Worm (Caenorhabditis elegans) whole organism, L4 larva: ENCODE results near the gene ada-2.

ENCODE experiments used
- F37D6.2 ChIP-seq: sonication (generic microtip); optimal IDR thresholded peaks from 2 replicates; lab custom pipeline; 2016; ENCODE audit warnings: mild to moderate bottlenecking, missing genetic modification characterization, missing compliant biosample characterization
- F49E8.2 ChIP-seq: sonication (generic microtip); optimal IDR thresholded peaks from 2 replicates; lab custom pipeline; 2016; ENCODE audit warnings: missing compliant biosample characterization, mild to moderate bottlenecking, missing genetic modification characterization, borderline replicate concordance
- T20F7.1 ChIP-seq: fragments of 200-800 bp; sonication (Bioruptor generic); optimal IDR thresholded peaks from 2 replicates; lab custom pipeline; 2018; ENCODE audit warnings: mild to moderate bottlenecking, missing genetic modification characterization, missing compliant biosample characterization
- Y105C5A.15 ChIP-seq: fragments of 200-800 bp; sonication (Bioruptor generic); IDR thresholded peaks from 2 replicates; pipeline ENCODE4 v1.3.6; 2022; ENCODE audit warnings: missing genetic modification characterization, missing compliant biosample characterization
- Y48G9A.11 ChIP-seq: fragments of 200-800 bp; sonication (Bioruptor generic); IDR thresholded peaks from 2 replicates; pipeline ENCODE4 v1.3.6; 2022; ENCODE audit warnings: missing genetic modification reagents, missing genetic modification characterization, missing compliant biosample characterization
- aly-2 ChIP-seq: sonication (generic microtip); optimal IDR thresholded peaks from 2 replicates; lab custom pipeline; 2018; ENCODE audit warnings: missing biosample characterization, missing genetic modification characterization
- ama-1 ChIP-seq: fragments of 150-350 bp; optimal IDR thresholded peaks from 2 replicates; lab custom pipeline; 2014; ENCODE audit warnings: inconsistent platforms, mixed read lengths
- attf-4 ChIP-seq: sonication (generic microtip); optimal IDR thresholded peaks from 3 replicates; lab custom pipeline; 2017; ENCODE audit warnings: missing biosample characterization, missing genetic modification characterization
- ceh-20 ChIP-seq: fragments of 200-800 bp; sonication (Bioruptor generic); IDR thresholded peaks from 2 replicates; pipeline ENCODE4 v1.3.6; 2022; ENCODE audit warnings: missing genetic modification reagents, missing genetic modification characterization, missing compliant biosample characterization
- ceh-28 ChIP-seq: fragments of 150-350 bp; optimal IDR thresholded peaks from 2 replicates; lab custom pipeline; 2014; ENCODE audit warnings: missing biosample characterization, missing genetic modification reagents, missing genetic modification characterization
- ces-1 ChIP-seq: fragments of 150-350 bp; sonication (generic microtip); optimal IDR thresholded peaks from 4 replicates; lab custom pipeline; 2014; ENCODE audit warnings: missing biosample characterization, missing genetic modification reagents, missing genetic modification characterization
- daf-16 ChIP-seq, 3 experiments: sonication (generic microtip); optimal IDR thresholded peaks; 2 replicates each; lab custom pipeline; 2016 to 2017; ENCODE audit warnings: missing genetic modification characterization in 3 of 3, missing genetic modification reagents in 3 of 3, mild to moderate bottlenecking in 2 of 3, missing compliant biosample characterization in 2 of 3, missing biosample characterization in 1 of 3, moderate library complexity in 1 of 3
- daf-19 ChIP-seq: fragments of 200-800 bp; sonication (Bioruptor generic); conservative IDR thresholded peaks from 2 replicates; pipeline ENCODE4 v1.3.6; 2022; ENCODE audit warnings: missing genetic modification characterization, missing compliant biosample characterization
- dmd-6 ChIP-seq: fragments of 200-800 bp; sonication (Bioruptor generic); IDR thresholded peaks from 2 replicates; pipeline ENCODE4 v1.3.6; 2022; ENCODE audit warnings: missing genetic modification reagents, missing genetic modification characterization, missing compliant biosample characterization
- dmd-8 ChIP-seq: fragments of 200-800 bp; sonication (Bioruptor generic); IDR thresholded peaks from 2 replicates; pipeline ENCODE4 v1.3.6; 2022; ENCODE audit warnings: missing genetic modification characterization, missing compliant biosample characterization
- dve-1 ChIP-seq: sonication (generic microtip); optimal IDR thresholded peaks from 2 replicates; lab custom pipeline; 2017; ENCODE audit warnings: antibody characterized with exemption, mild to moderate bottlenecking, missing genetic modification characterization, missing compliant biosample characterization; ENCODE audit not compliant: insufficient read depth
- fkh-10 ChIP-seq: fragments of 150-350 bp; optimal IDR thresholded peaks from 2 replicates; lab custom pipeline; 2014; ENCODE audit warnings: missing biosample characterization, missing genetic modification reagents, missing genetic modification characterization
- gei-8 ChIP-seq: fragments of 200-800 bp; sonication (Bioruptor generic); optimal IDR thresholded peaks from 2 replicates; lab custom pipeline; 2018; ENCODE audit warnings: mild to moderate bottlenecking, missing genetic modification characterization, missing compliant biosample characterization
- hlh-11 ChIP-seq: fragments of 200-800 bp; sonication (Bioruptor generic); optimal IDR thresholded peaks from 2 replicates; lab custom pipeline; 2018; ENCODE audit warnings: mild to moderate bottlenecking, missing genetic modification characterization, missing compliant biosample characterization
- hmg-1.1 ChIP-seq: fragments of 200-800 bp; sonication (Bioruptor generic); IDR thresholded peaks from 2 replicates; pipeline ENCODE4 v1.3.6; 2022; ENCODE audit warnings: missing genetic modification reagents, missing genetic modification characterization, missing compliant biosample characterization
- lim-7 ChIP-seq: fragments of 200-800 bp; sonication (Bioruptor generic); IDR thresholded peaks from 2 replicates; pipeline ENCODE4 v1.3.6; 2022; ENCODE audit warnings: missing genetic modification characterization, missing compliant biosample characterization
- lin-15B ChIP-seq: fragments of 150-350 bp; sonication (generic microtip); optimal IDR thresholded peaks from 3 replicates; lab custom pipeline; 2014; ENCODE audit warnings: missing biosample characterization, missing genetic modification characterization
- lir-3 ChIP-seq: sonication (generic microtip); optimal IDR thresholded peaks from 2 replicates; lab custom pipeline; 2016; ENCODE audit warnings: mild to moderate bottlenecking, missing genetic modification characterization, missing compliant biosample characterization
- mdl-1 ChIP-seq, 2 experiments: fragments of 150-350 bp in 1 of 2; sonication (generic microtip) in 1 of 2; optimal IDR thresholded peaks; 2 replicates each; lab custom pipeline; 2014 to 2017; ENCODE audit warnings: missing biosample characterization in 2 of 2, missing genetic modification characterization in 2 of 2
- mes-2 ChIP-seq: sonication (generic microtip); optimal IDR thresholded peaks from 2 replicates; lab custom pipeline; 2016; ENCODE audit warnings: missing genotype, mild to moderate bottlenecking, missing genetic modification characterization, missing compliant biosample characterization; ENCODE audit not compliant: poor library complexity, severe bottlenecking
- mxl-2 ChIP-seq: fragments of 200-800 bp; sonication (Bioruptor generic); conservative IDR thresholded peaks from 2 replicates; pipeline ENCODE4 v1.3.6; 2022; ENCODE audit warnings: missing genetic modification reagents, missing genetic modification characterization, missing compliant biosample characterization
- nhr-102 ChIP-seq: sonication (generic microtip); optimal IDR thresholded peaks from 2 replicates; lab custom pipeline; 2016; ENCODE audit warnings: mild to moderate bottlenecking, missing genetic modification characterization, moderate library complexity, missing compliant biosample characterization
- nhr-11 ChIP-seq: fragments of 150-350 bp; optimal IDR thresholded peaks from 2 replicates; lab custom pipeline; 2014; ENCODE audit warnings: missing biosample characterization, missing genetic modification characterization
- nhr-111 ChIP-seq: fragments of 200-800 bp; sonication (Bioruptor generic); optimal IDR thresholded peaks from 2 replicates; lab custom pipeline; 2018; ENCODE audit warnings: mild to moderate bottlenecking, missing genetic modification characterization, missing compliant biosample characterization
- nhr-25 ChIP-seq: sonication (generic microtip); optimal IDR thresholded peaks from 2 replicates; lab custom pipeline; 2017; ENCODE audit warnings: missing genetic modification characterization, mild to moderate bottlenecking, missing compliant biosample characterization, antibody characterized with exemption, moderate library complexity, borderline replicate concordance; ENCODE audit not compliant: insufficient read depth
- nhr-28 ChIP-seq: fragments of 150-350 bp; optimal IDR thresholded peaks from 2 replicates; lab custom pipeline; 2014; ENCODE audit warnings: missing biosample characterization, missing genetic modification characterization
- nhr-42 ChIP-seq: fragments of 200-800 bp; sonication (Bioruptor generic); IDR thresholded peaks from 2 replicates; pipeline ENCODE4 v1.3.6; 2022; ENCODE audit warnings: missing genetic modification characterization, missing compliant biosample characterization
- nhr-48 ChIP-seq: sonication (generic microtip); optimal IDR thresholded peaks from 2 replicates; lab custom pipeline; 2016; ENCODE audit warnings: mild to moderate bottlenecking, missing genetic modification characterization, missing compliant biosample characterization
- nhr-77 ChIP-seq: fragments of 150-350 bp; optimal IDR thresholded peaks from 2 replicates; lab custom pipeline; 2014; ENCODE audit warnings: missing biosample characterization, missing genetic modification characterization
- php-3 ChIP-seq: fragments of 200-800 bp; sonication (Bioruptor generic); IDR thresholded peaks from 2 replicates; pipeline ENCODE4 v1.3.6; 2022; ENCODE audit warnings: missing genetic modification reagents, missing genetic modification characterization, missing compliant biosample characterization
- pqm-1 ChIP-seq: sonication (generic microtip); optimal IDR thresholded peaks from 2 replicates; lab custom pipeline; 2017; ENCODE audit warnings: missing biosample characterization, missing genetic modification characterization
- rbr-2 ChIP-seq: sonication (generic microtip); optimal IDR thresholded peaks from 2 replicates; lab custom pipeline; 2016; ENCODE audit warnings: missing genotype, missing genetic modification characterization, missing compliant biosample characterization
- saeg-2 ChIP-seq: fragments of 200-800 bp; sonication (Bioruptor generic); IDR thresholded peaks from 2 replicates; pipeline ENCODE4 v1.3.6; 2022; ENCODE audit warnings: missing genetic modification reagents, missing genetic modification characterization, missing compliant biosample characterization
- set-16 ChIP-seq: fragments of 200-800 bp; sonication (Bioruptor generic); IDR thresholded peaks from 2 replicates; pipeline ENCODE4 v1.3.6; 2022; ENCODE audit warnings: missing genetic modification reagents, missing genetic modification characterization, missing compliant biosample characterization
- skn-1 ChIP-seq: fragments of 150-350 bp; optimal IDR thresholded peaks from 2 replicates; lab custom pipeline; 2014; ENCODE audit warnings: missing biosample characterization, missing genetic modification characterization
- snpc-4 ChIP-seq: fragments of 150-350 bp; optimal IDR thresholded peaks from 2 replicates; lab custom pipeline; 2014; ENCODE audit warnings: missing biosample characterization, missing genetic modification characterization
- spr-1 ChIP-seq: sonication (generic microtip); optimal IDR thresholded peaks from 2 replicates; lab custom pipeline; 2016; ENCODE audit warnings: mild to moderate bottlenecking, missing genetic modification characterization, missing compliant biosample characterization
- tag-97 ChIP-seq: fragments of 200-800 bp; sonication (Bioruptor generic); IDR thresholded peaks from 2 replicates; pipeline ENCODE4 v1.3.6; 2022; ENCODE audit warnings: missing genetic modification characterization, missing compliant biosample characterization
- tra-1 ChIP-seq: fragments of 200-800 bp; sonication (Bioruptor generic); IDR thresholded peaks from 2 replicates; pipeline ENCODE4 v1.3.6; 2022; ENCODE audit warnings: missing genetic modification reagents, missing genetic modification characterization, missing compliant biosample characterization
- unc-130 ChIP-seq: sonication (generic microtip); optimal IDR thresholded peaks from 2 replicates; lab custom pipeline; 2016; ENCODE audit warnings: missing genetic modification reagents, missing genetic modification characterization, missing compliant biosample characterization
- vab-7 ChIP-seq: fragments of 200-800 bp; sonication (Bioruptor generic); IDR thresholded peaks from 2 replicates; pipeline ENCODE4 v1.3.6; 2022; ENCODE audit warnings: missing genetic modification reagents, missing genetic modification characterization, missing compliant biosample characterization
- zfp-2 ChIP-seq: sonication (generic microtip); optimal IDR thresholded peaks from 2 replicates; lab custom pipeline; 2016; ENCODE audit warnings: mild to moderate bottlenecking, missing genetic modification characterization, missing compliant biosample characterization
- zfp-3 ChIP-seq: fragments of 200-800 bp; sonication (Bioruptor generic); conservative IDR thresholded peaks from 2 replicates; pipeline ENCODE4 v1.3.6; 2022; ENCODE audit warnings: missing genetic modification reagents, missing genetic modification characterization, missing compliant biosample characterization
- zip-2 ChIP-seq: fragments of 150-350 bp; optimal IDR thresholded peaks from 2 replicates; lab custom pipeline; 2014; ENCODE audit warnings: missing biosample characterization, missing genetic modification characterization
- ztf-7 ChIP-seq: fragments of 150-350 bp; optimal IDR thresholded peaks from 2 replicates; lab custom pipeline; 2014; ENCODE audit warnings: missing biosample characterization, missing genetic modification characterization

The ada-2 gene

DNA sequence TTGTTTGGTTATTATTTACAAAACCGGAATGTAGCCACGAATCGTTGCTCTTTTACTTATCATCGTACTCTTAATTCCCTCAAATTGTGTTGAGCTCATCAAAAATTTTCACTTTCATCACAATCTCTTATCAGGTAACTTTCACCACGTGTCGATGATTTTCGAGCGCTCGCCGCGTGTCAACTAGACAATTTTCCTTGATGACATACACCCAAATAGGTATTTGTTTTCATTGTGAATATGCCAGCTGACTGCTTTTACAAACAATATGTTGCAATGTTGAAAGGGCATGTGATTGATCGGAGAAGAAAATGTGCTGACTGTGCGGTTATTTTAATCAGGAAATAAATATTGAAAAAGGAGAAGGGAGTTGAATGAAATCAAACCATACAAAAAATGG, 12.6 kb downstream of the ada-2 start (continued):
- no peak for TF ChIP-seq daf-16 (GFP tag; optimal IDR thresholded peaks at IDR 0.05; lab: Kevin White, UChicago)
- TF ChIP-seq daf-16 (tag; optimal IDR thresholded peaks at IDR 0.05; lab: Kevin White, UChicago) = peak; percentile 93
- no peak for TF ChIP-seq fkh-10
- TF ChIP-seq nhr-111 (GFP tag; lab: Kevin White, UChicago) = no peak
- no peak for TF ChIP-seq ceh-28 (tag; lab: Kevin White, UChicago)
- no peak for TF ChIP-seq tag-97 (GFP tag; lab: Robert Waterston, UW)
- no peak for TF ChIP-seq lim-7 (GFP tag; lab: Robert Waterston, UW)
- no peak for TF ChIP-seq skn-1 (tag; lab: Kevin White, UChicago)
- no peak for TF ChIP-seq nhr-11
- no peak for TF ChIP-seq ama-1 (lab: Kevin White, UChicago)
- peak; percentile 77 for TF ChIP-seq hlh-11
- no peak for TF ChIP-seq Y105C5A.15 (GFP tag; lab: Robert Waterston, UW)
- TF ChIP-seq nhr-77 (tag; lab: Kevin White, UChicago) = peak; percentile 71
- TF ChIP-seq lir-3 (tag; lab: Kevin White, UChicago) = no peak
- no peak for TF ChIP-seq hmg-1.1
- no peak for TF ChIP-seq zfp-3
- TF ChIP-seq mxl-2 (GFP tag; lab: Robert Waterston, UW) = no peak
- TF ChIP-seq unc-130 (GFP tag; lab: Kevin White, UChicago) = no peak
- no peak for TF ChIP-seq php-3 (GFP tag; lab: Robert Waterston, UW)
- TF ChIP-seq snpc-4 = no peak
- peak; percentile 70 for TF ChIP-seq pqm-1 (tag; lab: Kevin White, UChicago)
- TF ChIP-seq F37D6.2 (tag; lab: Kevin White, UChicago) = no peak
- no peak for TF ChIP-seq zip-2 (tag; lab: Kevin White, UChicago)
- no peak for TF ChIP-seq ztf-7 (tag; lab: Kevin White, UChicago)
- TF ChIP-seq nhr-48 = peak; percentile 21
- TF ChIP-seq dmd-6 (GFP tag; lab: Robert Waterston, UW) = peak; percentile 87
- TF ChIP-seq set-16 (GFP tag; lab: Robert Waterston, UW) = no peak
- no peak for TF ChIP-seq tra-1 (GFP tag; lab: Robert Waterston, UW)
- no peak for TF ChIP-seq F49E8.2
- TF ChIP-seq dve-1 (tag; lab: Kevin White, UChicago) = peak; percentile 65
- TF ChIP-seq aly-2 (tag; lab: Kevin White, UChicago) = no peak
- peak; percentile 60 for TF ChIP-seq nhr-102
- TF ChIP-seq zfp-2 (tag; lab: Kevin White, UChicago) = no peak
- TF ChIP-seq ces-1 (GFP tag; lab: Kevin White, UChicago) = no peak
- no peak for TF ChIP-seq rbr-2 (tag; lab: Kevin White, UChicago)
- peak in 1 of 2 experiments; percentile 68 for TF ChIP-seq mdl-1 (tag; optimal IDR thresholded peaks at IDR 0.05; lab: Kevin White, UChicago)
- TF ChIP-seq dmd-8 (GFP tag; lab: Robert Waterston, UW) = no peak
- no peak for TF ChIP-seq T20F7.1 (GFP tag; lab: Kevin White, UChicago)
- no peak for TF ChIP-seq gei-8 (GFP tag; lab: Kevin White, UChicago)

DNA sequence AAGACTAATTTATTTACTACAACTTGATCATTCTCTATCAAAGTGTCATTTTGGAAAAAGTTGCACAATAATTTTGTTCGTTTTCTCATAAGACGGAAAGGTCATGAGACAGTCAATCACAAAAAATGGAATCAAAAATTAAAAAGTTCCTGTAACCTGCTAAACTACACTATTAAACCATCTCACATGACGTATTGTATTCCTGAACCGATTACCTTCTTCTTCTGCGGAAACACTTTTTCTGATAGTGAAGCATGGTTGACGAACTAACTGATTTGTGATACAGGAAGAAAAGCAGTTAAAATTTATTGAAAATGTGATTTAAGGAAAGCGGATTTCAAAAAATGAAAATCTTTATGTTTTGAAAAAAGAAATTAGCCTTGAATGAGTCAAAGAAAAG, 17.7 kb downstream of the ada-2 start:
- TF ChIP-seq unc-130 (GFP tag; lab: Kevin White, UChicago) (no peak), dmd-6 (GFP tag; lab: Robert Waterston, UW) (peak; percentile 95), F37D6.2 (tag; lab: Kevin White, UChicago) (no peak), nhr-28 (tag; lab: Kevin White, UChicago) (peak; percentile 52)
- TF ChIP-seq, all 104 proteins: peak for 2

DNA sequence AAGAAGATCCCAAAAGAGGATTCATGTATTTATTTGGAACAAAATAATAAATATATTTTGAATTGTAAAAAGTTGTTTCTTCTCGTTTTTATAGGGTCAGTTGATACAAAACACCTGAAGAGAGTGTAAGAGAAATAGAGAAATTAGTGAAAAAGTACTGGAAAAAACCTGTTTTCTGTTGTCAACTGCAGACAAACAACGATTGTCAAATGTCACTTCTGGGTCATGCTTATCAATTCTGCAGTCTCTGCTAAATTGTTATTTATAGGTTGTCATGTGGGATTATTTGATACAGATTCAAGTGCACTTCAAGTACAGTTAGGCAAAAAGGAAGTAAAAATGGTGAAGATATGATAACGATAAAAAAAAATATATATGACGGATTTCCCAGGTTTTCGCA, 20.5 kb downstream of the ada-2 start:
- TF ChIP-seq vab-7 (GFP tag; lab: Robert Waterston, UW) (no peak), Y48G9A.11 (GFP tag; lab: Robert Waterston, UW) (no peak), ceh-20 (GFP tag; lab: Robert Waterston, UW) (no peak), lin-15B (tag; lab: Kevin White, UChicago) (no peak), spr-1 (no peak), attf-4 (tag; lab: Kevin White, UChicago) (no peak), saeg-2 (GFP tag; lab: Robert Waterston, UW) (no peak), daf-19 (GFP tag; lab: Robert Waterston, UW) (no peak), nhr-42 (GFP tag; lab: Robert Waterston, UW) (no peak), unc-130 (GFP tag; lab: Kevin White, UChicago) (no peak), mes-2 (tag; lab: Kevin White, UChicago) (no peak), ces-1 (GFP tag; lab: Kevin White, UChicago) (no peak), ceh-28 (tag; lab: Kevin White, UChicago) (no peak), nhr-25 (tag; lab: Kevin White, UChicago) (no peak)
